Worm (Caenorhabditis elegans): ENCODE results near the gene Y46G5A.20.

DNA sequence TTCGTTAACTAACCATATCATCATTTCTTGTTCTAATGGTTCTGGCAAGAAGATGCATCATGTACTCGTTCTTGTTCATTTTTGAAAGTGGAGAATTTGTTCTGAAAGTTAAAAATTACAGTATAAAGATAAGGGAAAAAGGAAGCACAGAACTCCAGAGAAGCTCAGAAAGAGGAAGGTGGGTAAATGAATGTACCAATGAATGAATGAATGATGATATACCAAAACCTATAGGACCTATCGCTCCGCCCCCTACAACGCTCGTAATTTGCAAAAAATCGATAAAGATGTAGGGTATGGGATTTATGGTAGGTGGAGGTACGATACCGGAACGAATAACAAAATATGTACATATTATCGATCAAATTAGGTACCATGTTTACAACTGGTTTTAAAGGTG, 36.9 kb downstream of the Y46G5A.20 start, which contains the start of gene pes-10:
- TF ChIP-seq nhr-10 (tag; optimal IDR thresholded peaks at IDR 0.05) (no peak), nhr-77 (tag; optimal IDR thresholded peaks at IDR 0.05) (no peak), unc-62 (GFP tag; optimal IDR thresholded peaks at IDR 0.05) (no peak)
